Fruit fly (Drosophila melanogaster): ENCODE measurements around the gene ph-p.

DNA sequence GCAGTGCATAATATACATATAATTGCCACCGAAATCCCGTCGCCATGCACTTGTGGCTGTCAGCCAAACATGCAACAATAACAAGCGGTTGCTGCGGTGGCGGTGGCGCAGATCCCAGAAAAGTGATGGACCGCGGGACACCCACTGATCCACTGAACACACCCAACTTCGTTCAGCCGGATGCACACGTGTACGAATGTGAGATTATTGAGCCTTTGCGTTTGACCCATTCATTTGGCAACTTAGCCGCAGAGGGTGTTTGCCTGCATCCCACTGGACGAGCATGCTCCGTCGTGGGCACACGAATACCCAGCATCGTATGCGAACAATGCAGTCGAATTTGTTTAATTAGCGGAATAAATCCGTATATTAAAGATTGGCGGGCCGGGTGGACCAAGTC is 27.2 kb upstream of the ph-p start:
- TF ChIP-seq pan (optimal IDR thresholded peaks at IDR 0.05) (no peak), Dll (optimal IDR thresholded peaks at IDR 0.05) (no peak), CG8478 (optimal IDR thresholded peaks at IDR 0.05) (no peak), usp (GFP tag; optimal IDR thresholded peaks at IDR 0.05) (no peak), EcR (GFP tag; optimal IDR thresholded peaks at IDR 0.05) (no peak), psq (optimal IDR thresholded peaks at IDR 0.05) (no peak)

Data from whole organism.